Worm (Caenorhabditis elegans) whole organism, L4 larva: Measurements from ENCODE around the gene sre-1.

Source experiments
- F44E2.7 ChIP-seq: fragments of 200-800 bp; sonication (Bioruptor generic); IDR thresholded peaks from 2 replicates; pipeline ENCODE4 v2.1.2; 2022; ENCODE audit warnings: missing genetic modification characterization, missing compliant biosample characterization
- R02D3.7 ChIP-seq: fragments of 150-350 bp; sonication (generic microtip); optimal IDR thresholded peaks from 3 replicates; lab custom pipeline; 2014; ENCODE audit warnings: missing biosample characterization, missing genetic modification characterization
- Y48G9A.11 ChIP-seq: fragments of 200-800 bp; sonication (Bioruptor generic); IDR thresholded peaks from 2 replicates; pipeline ENCODE4 v1.3.6; 2022; ENCODE audit warnings: missing genetic modification reagents, missing genetic modification characterization, missing compliant biosample characterization
- Y5F2A.4 ChIP-seq: fragments of 200-800 bp; sonication (Bioruptor generic); optimal IDR thresholded peaks from 2 replicates; lab custom pipeline; 2018; ENCODE audit warnings: mild to moderate bottlenecking, missing genetic modification characterization, missing compliant biosample characterization
- ZK337.2 ChIP-seq: fragments of 200-800 bp; sonication (Bioruptor generic); IDR thresholded peaks from 2 replicates; pipeline ENCODE4 v1.3.6; 2022; ENCODE audit warnings: missing genetic modification reagents, missing genetic modification characterization, missing compliant biosample characterization
- aha-1 ChIP-seq: fragments of 150-350 bp; peaks from one replicate; lab custom pipeline; 2014; ENCODE audit warnings: missing biosample characterization, missing genetic modification characterization
- arid-1 ChIP-seq: fragments of 200-800 bp; sonication (Bioruptor generic); conservative IDR thresholded peaks from 2 replicates; pipeline ENCODE4 v1.3.6; 2022; ENCODE audit warnings: missing genetic modification reagents, missing genetic modification characterization, missing compliant biosample characterization
- ceh-32 ChIP-seq: sonication (generic microtip); optimal IDR thresholded peaks from 2 replicates; lab custom pipeline; 2016; ENCODE audit warnings: mild to moderate bottlenecking, missing genetic modification characterization, missing compliant biosample characterization; ENCODE audit not compliant: poor library complexity
- ctbp-1 ChIP-seq: fragments of 200-800 bp; sonication (Bioruptor generic); IDR thresholded peaks from 2 replicates; pipeline ENCODE4 v1.3.6; 2022; ENCODE audit warnings: missing genetic modification reagents, missing genetic modification characterization, missing compliant biosample characterization
- dpl-1 ChIP-seq: fragments of 150-350 bp; optimal IDR thresholded peaks from 2 replicates; lab custom pipeline; 2014; ENCODE audit warnings: missing biosample characterization, missing genetic modification reagents, missing genetic modification characterization
- dve-1 ChIP-seq: sonication (generic microtip); optimal IDR thresholded peaks from 2 replicates; lab custom pipeline; 2017; ENCODE audit warnings: antibody characterized with exemption, mild to moderate bottlenecking, missing genetic modification characterization, missing compliant biosample characterization; ENCODE audit not compliant: insufficient read depth
- egl-27 ChIP-seq: sonication (generic microtip); optimal IDR thresholded peaks from 3 replicates; lab custom pipeline; 2017; ENCODE audit warnings: missing biosample characterization, missing genetic modification reagents, missing genetic modification characterization
- hlh-11 ChIP-seq: fragments of 200-800 bp; sonication (Bioruptor generic); optimal IDR thresholded peaks from 2 replicates; lab custom pipeline; 2018; ENCODE audit warnings: mild to moderate bottlenecking, missing genetic modification characterization, missing compliant biosample characterization
- hlh-30 ChIP-seq: sonication (generic microtip); optimal IDR thresholded peaks from 2 replicates; lab custom pipeline; 2017; ENCODE audit warnings: antibody characterized with exemption, mild to moderate bottlenecking, missing genetic modification characterization, missing compliant biosample characterization; ENCODE audit not compliant: insufficient read depth
- lin-38 ChIP-seq: fragments of 200-800 bp; sonication (Bioruptor generic); IDR thresholded peaks from 2 replicates; pipeline ENCODE4 v1.3.6; 2022; ENCODE audit warnings: missing genetic modification reagents, missing genetic modification characterization, missing compliant biosample characterization
- lir-3 ChIP-seq: sonication (generic microtip); optimal IDR thresholded peaks from 2 replicates; lab custom pipeline; 2016; ENCODE audit warnings: mild to moderate bottlenecking, missing genetic modification characterization, missing compliant biosample characterization
- lsy-2 ChIP-seq, 2 experiments: fragments of 150-350 bp in 1 of 2; sonication (generic microtip) in 1 of 2; optimal IDR thresholded peaks; 2 replicates each; lab custom pipeline; 2014 to 2017; ENCODE audit warnings: missing biosample characterization in 2 of 2, missing genetic modification characterization in 2 of 2
- mep-1 ChIP-seq: fragments of 150-350 bp; sonication (generic microtip); optimal IDR thresholded peaks from 3 replicates; lab custom pipeline; 2014; ENCODE audit warnings: missing biosample characterization, missing genetic modification characterization
- mes-2 ChIP-seq: sonication (generic microtip); optimal IDR thresholded peaks from 2 replicates; lab custom pipeline; 2016; ENCODE audit warnings: missing genotype, mild to moderate bottlenecking, missing genetic modification characterization, missing compliant biosample characterization; ENCODE audit not compliant: poor library complexity, severe bottlenecking
- nhr-10 ChIP-seq: fragments of 150-350 bp; optimal IDR thresholded peaks from 2 replicates; lab custom pipeline; 2014; ENCODE audit warnings: missing biosample characterization, missing genetic modification characterization
- nhr-25 ChIP-seq: sonication (generic microtip); optimal IDR thresholded peaks from 2 replicates; lab custom pipeline; 2017; ENCODE audit warnings: missing genetic modification characterization, mild to moderate bottlenecking, missing compliant biosample characterization, antibody characterized with exemption, moderate library complexity, borderline replicate concordance; ENCODE audit not compliant: insufficient read depth
- pha-4 ChIP-seq, 2 experiments: fragments of 150-350 bp in 1 of 2; fragments of 200-800 bp in 1 of 2; sonication (Bioruptor generic) in 1 of 2; IDR thresholded peaks in 1 of 2; optimal IDR thresholded peaks in 1 of 2; 2 replicates each; pipeline versions ENCODE4 v1.3.6 to Lab custom; 2014 to 2022; ENCODE audit warnings: missing genetic modification characterization in 2 of 2, missing genetic modification reagents in 2 of 2, missing biosample characterization in 1 of 2, missing compliant biosample characterization in 1 of 2
- php-3 ChIP-seq: fragments of 200-800 bp; sonication (Bioruptor generic); IDR thresholded peaks from 2 replicates; pipeline ENCODE4 v1.3.6; 2022; ENCODE audit warnings: missing genetic modification reagents, missing genetic modification characterization, missing compliant biosample characterization
- saeg-2 ChIP-seq: fragments of 200-800 bp; sonication (Bioruptor generic); IDR thresholded peaks from 2 replicates; pipeline ENCODE4 v1.3.6; 2022; ENCODE audit warnings: missing genetic modification reagents, missing genetic modification characterization, missing compliant biosample characterization
- sdz-12 ChIP-seq: fragments of 200-800 bp; sonication (Bioruptor generic); optimal IDR thresholded peaks from 2 replicates; lab custom pipeline; 2018; ENCODE audit warnings: mild to moderate bottlenecking, missing genetic modification characterization, missing compliant biosample characterization
- snpc-4 ChIP-seq: fragments of 150-350 bp; optimal IDR thresholded peaks from 2 replicates; lab custom pipeline; 2014; ENCODE audit warnings: missing biosample characterization, missing genetic modification characterization
- spr-3 ChIP-seq: fragments of 200-800 bp; sonication (Bioruptor generic); optimal IDR thresholded peaks from 2 replicates; lab custom pipeline; 2018; ENCODE audit warnings: mild to moderate bottlenecking, missing genetic modification characterization, missing compliant biosample characterization
- tra-1 ChIP-seq: fragments of 200-800 bp; sonication (Bioruptor generic); IDR thresholded peaks from 2 replicates; pipeline ENCODE4 v1.3.6; 2022; ENCODE audit warnings: missing genetic modification reagents, missing genetic modification characterization, missing compliant biosample characterization
- unc-130 ChIP-seq: sonication (generic microtip); optimal IDR thresholded peaks from 2 replicates; lab custom pipeline; 2016; ENCODE audit warnings: missing genetic modification reagents, missing genetic modification characterization, missing compliant biosample characterization
- unc-39 ChIP-seq: sonication (generic microtip); optimal IDR thresholded peaks from 2 replicates; lab custom pipeline; 2017; ENCODE audit warnings: missing biosample characterization, missing genetic modification characterization
- unc-62 ChIP-seq, 3 experiments: fragments of 150-350 bp in 1 of 3; sonication (generic microtip); optimal IDR thresholded peaks in 2 of 3; peaks in 1 of 3; 1 replicate in 1 of 3; 2 replicates in 2 of 3; lab custom pipeline; 2014 to 2017; ENCODE audit warnings: missing biosample characterization in 3 of 3, missing genetic modification characterization in 3 of 3, missing genetic modification reagents in 3 of 3, missing genotype in 1 of 3
- vab-7 ChIP-seq: fragments of 200-800 bp; sonication (Bioruptor generic); IDR thresholded peaks from 2 replicates; pipeline ENCODE4 v1.3.6; 2022; ENCODE audit warnings: missing genetic modification reagents, missing genetic modification characterization, missing compliant biosample characterization
- zag-1 ChIP-seq: fragments of 150-350 bp; optimal IDR thresholded peaks from 2 replicates; lab custom pipeline; 2014; ENCODE audit warnings: missing biosample characterization, missing genetic modification characterization

The sre-1 gene

DNA sequence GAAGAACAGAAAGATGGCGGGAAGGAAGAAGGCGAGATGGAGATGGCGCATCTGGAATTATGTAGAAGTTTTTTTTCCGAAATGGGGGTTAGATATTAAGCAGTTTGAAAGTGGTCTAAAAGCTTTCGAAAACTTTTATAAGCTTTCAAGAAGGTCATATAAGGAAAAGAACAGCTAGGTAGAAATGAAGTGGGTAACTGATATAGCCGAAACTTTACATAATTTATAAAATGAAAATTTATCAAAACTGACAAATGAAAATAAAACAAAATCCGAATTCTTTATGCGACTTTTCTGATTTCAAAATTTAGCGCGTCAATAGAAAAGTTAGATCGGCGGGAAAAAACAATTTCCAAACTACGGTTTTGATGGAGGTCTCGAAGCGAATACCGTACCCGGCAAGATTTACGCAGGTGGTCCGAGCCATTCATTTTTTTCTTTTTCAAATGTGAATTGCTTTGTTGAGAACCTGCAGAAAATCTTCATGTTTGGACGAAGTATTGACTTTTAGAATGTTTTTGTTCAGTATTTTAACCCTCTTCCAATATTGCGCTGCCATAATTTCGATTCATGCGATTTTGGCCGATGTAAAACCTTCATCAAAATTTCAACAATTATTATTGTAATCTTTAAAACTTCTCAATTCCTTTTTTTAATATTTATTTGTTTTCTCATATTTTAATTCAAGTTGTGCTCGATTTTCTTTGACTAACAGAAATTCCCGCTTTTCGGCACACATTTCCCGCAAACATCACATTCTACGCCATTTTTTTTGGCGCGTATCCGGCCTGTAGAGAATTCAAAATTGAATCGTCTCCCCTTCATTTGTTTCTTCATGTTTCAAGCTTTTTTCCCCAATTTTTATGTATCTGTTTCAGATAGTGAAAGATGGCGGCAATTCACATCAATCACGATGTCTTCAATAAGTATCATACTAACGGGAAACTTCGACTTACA, 45.5 kb upstream of the sre-1 start, which contains the start of the genes F18A1.7 and rpa-1 (continued):
- no peak for TF ChIP-seq sdz-12 (GFP tag; lab: Kevin White, UChicago)
- TF ChIP-seq unc-39 (tag; lab: Kevin White, UChicago), result no peak
- TF ChIP-seq spr-3 (GFP tag; lab: Kevin White, UChicago), result no peak
- no peak for TF ChIP-seq php-3 (GFP tag; lab: Robert Waterston, UW)
- TF ChIP-seq lin-38 (GFP tag; lab: Robert Waterston, UW), result peak; percentile 68
- no peak for TF ChIP-seq ceh-32 (tag; lab: Kevin White, UChicago)
- TF ChIP-seq unc-130 (GFP tag; lab: Kevin White, UChicago), result peak; percentile 72
- TF ChIP-seq vab-7, result no peak
- TF ChIP-seq pha-4 (GFP tag; IDR thresholded peaks at IDR 0.05; lab: Robert Waterston, UW), result no peak
- no peak for TF ChIP-seq pha-4 (tag; optimal IDR thresholded peaks at IDR 0.05; lab: Kevin White, UChicago)
- TF ChIP-seq lsy-2 (tag; optimal IDR thresholded peaks at IDR 0.05; lab: Kevin White, UChicago), result peak in 1 of 2 experiments; percentile 23
- TF ChIP-seq R02D3.7 (tag; lab: Kevin White, UChicago), result peak; percentile 58
- no peak for TF ChIP-seq ctbp-1 (GFP tag; lab: Robert Waterston, UW)
- no peak for TF ChIP-seq nhr-25 (tag; lab: Kevin White, UChicago)
- no peak for TF ChIP-seq Y5F2A.4 (GFP tag; lab: Kevin White, UChicago)
- TF ChIP-seq dpl-1 (GFP tag; lab: Kevin White, UChicago), result peak; percentile 73
- TF ChIP-seq snpc-4 (tag; lab: Kevin White, UChicago), result no peak
- TF ChIP-seq Y48G9A.11 (GFP tag; lab: Robert Waterston, UW), result peak; percentile 43; the same call in 1 of the 2 replicates
- no peak for TF ChIP-seq zag-1 (tag; lab: Kevin White, UChicago)
- no peak for TF ChIP-seq hlh-11 (tag; lab: Kevin White, UChicago)
- peak; percentile 55 for TF ChIP-seq mes-2 (tag; lab: Kevin White, UChicago)
- TF ChIP-seq tra-1, result no peak
- TF ChIP-seq nhr-10 (tag; lab: Kevin White, UChicago), result no peak
- TF ChIP-seq egl-27, result no peak
- no peak for TF ChIP-seq saeg-2 (GFP tag; lab: Robert Waterston, UW)
- no peak for TF ChIP-seq F44E2.7 (GFP tag; lab: Robert Waterston, UW)
- TF ChIP-seq mep-1, result no peak

DNA sequence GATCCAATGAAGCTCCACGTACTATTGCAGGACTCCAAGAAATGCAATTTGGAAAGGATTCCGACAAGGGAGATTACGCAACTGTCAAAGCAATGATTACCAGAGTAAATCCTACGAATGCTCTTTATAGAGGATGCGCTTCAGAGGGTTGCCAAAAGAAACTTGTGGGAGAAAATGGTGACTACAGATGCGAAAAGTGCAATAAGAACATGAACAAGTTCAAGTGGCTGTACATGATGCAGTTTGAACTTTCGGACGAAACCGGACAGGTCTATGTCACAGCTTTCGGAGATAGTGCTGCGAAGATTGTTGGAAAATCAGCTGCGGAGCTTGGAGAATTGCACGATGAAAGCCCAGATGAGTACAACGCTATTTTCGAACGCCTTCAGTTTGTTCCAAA, 43.2 kb upstream of the sre-1 start:
- TF ChIP-seq unc-62 (GFP tag; optimal IDR thresholded peaks at IDR 0.05 in 1 of 2; lab: Kevin White, UChicago) (peak in 1 of 2 experiments; percentile 95), unc-62 (tag; optimal IDR thresholded peaks at IDR 0.05; lab: Kevin White, UChicago) (no peak), arid-1 (GFP tag; lab: Robert Waterston, UW) (no peak), Y48G9A.11 (GFP tag; lab: Robert Waterston, UW) (no peak), spr-3 (GFP tag; lab: Kevin White, UChicago) (no peak), aha-1 (tag; lab: Kevin White, UChicago) (peak; percentile 88)

DNA sequence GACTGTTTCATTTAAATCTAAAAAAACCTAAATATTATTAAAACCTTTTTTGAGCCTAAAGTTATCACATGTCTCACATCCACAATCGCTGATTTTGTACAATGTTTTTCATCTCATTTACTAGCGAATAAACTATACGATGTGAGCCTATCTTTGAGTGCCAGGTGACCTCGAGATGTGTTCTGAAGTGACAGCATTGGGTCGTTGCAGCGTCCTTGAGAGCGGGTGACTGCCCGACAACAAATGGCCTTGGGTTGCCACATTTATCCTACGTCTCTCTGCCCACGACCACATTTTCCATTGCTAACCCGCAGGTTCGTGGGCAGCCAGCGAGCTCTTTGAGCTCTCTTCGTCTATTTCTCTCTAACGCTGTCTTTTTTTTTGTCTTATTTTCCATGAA, 42.5 kb upstream of the sre-1 start, which contains the start of gene lir-2:
Gene lir-2 (plus strand): TSS at position 301 of the 400 bp plus-strand sequence.
- no peak for TF ChIP-seq lsy-2 (tag; optimal IDR thresholded peaks at IDR 0.05; lab: Kevin White, UChicago)
- TF ChIP-seq lir-3 (tag; lab: Kevin White, UChicago), result no peak
- TF ChIP-seq ZK337.2 (GFP tag; lab: Robert Waterston, UW), result no peak
- TF ChIP-seq mep-1, result peak; percentile 17
- TF ChIP-seq dve-1, result no peak
- peak; percentile 17 for TF ChIP-seq hlh-30
